Worm (Caenorhabditis elegans): ENCODE data around the gene swt-7.

Gene swt-7

DNA sequence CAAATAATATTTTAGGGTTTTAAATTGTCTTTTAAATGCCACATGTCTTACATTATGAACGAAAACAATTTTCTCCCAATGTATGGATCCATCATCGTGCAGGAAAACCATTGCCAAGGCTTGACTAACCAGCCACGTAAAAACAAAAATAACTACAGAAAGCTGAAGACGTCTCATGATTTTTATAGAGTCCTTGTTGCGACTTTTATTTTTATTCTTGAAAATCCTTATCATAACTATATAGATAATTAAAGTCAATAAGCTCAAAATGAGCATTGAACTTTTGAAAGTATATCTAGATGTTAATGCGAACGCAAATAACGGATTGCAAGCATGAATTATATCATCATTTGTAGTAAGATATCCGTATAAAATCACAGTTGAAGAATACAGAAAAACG, 50.5 kb downstream of the swt-7 start:
- TF ChIP-seq pax-3 (tag; optimal IDR thresholded peaks at IDR 0.05) = no peak
- TF ChIP-seq ceh-88 (GFP tag; IDR thresholded peaks at IDR 0.05) = no peak
- no peak for TF ChIP-seq ceh-82 (tag; optimal IDR thresholded peaks at IDR 0.05)
- no peak for TF ChIP-seq snu-23 (GFP tag; optimal IDR thresholded peaks at IDR 0.05)
- TF ChIP-seq isw-1 (GFP tag; IDR thresholded peaks at IDR 0.05) = no peak
- no peak for TF ChIP-seq nhr-77 (tag; optimal IDR thresholded peaks at IDR 0.05)
- TF ChIP-seq irx-1 (tag; optimal IDR thresholded peaks at IDR 0.05) = no peak
- TF ChIP-seq elt-3 (tag; optimal IDR thresholded peaks at IDR 0.05) = no peak
- no peak for TF ChIP-seq alr-1 (tag; optimal IDR thresholded peaks at IDR 0.05; ENCODE audit: borderline replicate concordance)
- no peak for TF ChIP-seq rnt-1 (tag; optimal IDR thresholded peaks at IDR 0.05)
- no peak for TF ChIP-seq xbp-1 (tag; optimal IDR thresholded peaks at IDR 0.05)
- no peak for TF ChIP-seq nhr-47 (tag; optimal IDR thresholded peaks at IDR 0.05)
- no peak for TF ChIP-seq snpc-4 (tag; optimal IDR thresholded peaks at IDR 0.05)
- TF ChIP-seq C04F5.9 (tag; optimal IDR thresholded peaks at IDR 0.05) = no peak
- no peak for TF ChIP-seq ztf-11 (tag; optimal IDR thresholded peaks at IDR 0.05)
- no peak for TF ChIP-seq ets-5 (GFP tag; IDR thresholded peaks at IDR 0.05)
- TF ChIP-seq dpl-1 (GFP tag; optimal IDR thresholded peaks at IDR 0.05) = no peak
- TF ChIP-seq mdl-1 (tag; optimal IDR thresholded peaks at IDR 0.05) = no peak
- TF ChIP-seq efl-1 (optimal IDR thresholded peaks at IDR 0.05) = no peak
- TF ChIP-seq efl-1 (GFP tag; optimal IDR thresholded peaks at IDR 0.05 in 1 of 2) = no peak

Measured in whole organism, L1 larva.